Worm (Caenorhabditis elegans) whole organism, mixed stage, embryonic: Measurements from ENCODE around the gene zipt-2.2.

ENCODE experiments used
- bed-3 ChIP-seq: fragments of 200-800 bp; sonication (Bioruptor generic); optimal IDR thresholded peaks from 3 replicates; lab custom pipeline; 2018; ENCODE audit warnings: mild to moderate bottlenecking, missing genetic modification characterization, moderate library complexity, missing compliant biosample characterization
- lin-13 ChIP-seq: fragments of 150-350 bp; optimal IDR thresholded peaks from 2 replicates; lab custom pipeline; 2014; ENCODE audit warnings: missing biosample characterization, missing genetic modification characterization
- nhr-237 ChIP-seq: fragments of 150-350 bp; optimal IDR thresholded peaks from 2 replicates; lab custom pipeline; 2014; ENCODE audit warnings: missing biosample characterization, missing genetic modification characterization
- nhr-28 ChIP-seq: fragments of 150-350 bp; optimal IDR thresholded peaks from 2 replicates; lab custom pipeline; 2014; ENCODE audit warnings: missing biosample characterization, missing genetic modification characterization
- nhr-76 ChIP-seq: sonication (generic microtip); optimal IDR thresholded peaks from 2 replicates; lab custom pipeline; 2017; ENCODE audit warnings: missing biosample characterization, missing genetic modification characterization
- tbx-8 ChIP-seq: fragments of 200-800 bp; sonication (Bioruptor generic); optimal IDR thresholded peaks from 2 replicates; lab custom pipeline; 2018; ENCODE audit warnings: mild to moderate bottlenecking, missing genetic modification characterization, moderate library complexity, missing compliant biosample characterization
- unc-62 ChIP-seq: fragments of 150-350 bp; optimal IDR thresholded peaks from 2 replicates; lab custom pipeline; 2014; ENCODE audit warnings: missing biosample characterization, missing genetic modification reagents, missing genetic modification characterization
- ztf-11 ChIP-seq: fragments of 150-350 bp; optimal IDR thresholded peaks from 2 replicates; lab custom pipeline; 2014; ENCODE audit warnings: missing biosample characterization, missing genetic modification characterization

DNA sequence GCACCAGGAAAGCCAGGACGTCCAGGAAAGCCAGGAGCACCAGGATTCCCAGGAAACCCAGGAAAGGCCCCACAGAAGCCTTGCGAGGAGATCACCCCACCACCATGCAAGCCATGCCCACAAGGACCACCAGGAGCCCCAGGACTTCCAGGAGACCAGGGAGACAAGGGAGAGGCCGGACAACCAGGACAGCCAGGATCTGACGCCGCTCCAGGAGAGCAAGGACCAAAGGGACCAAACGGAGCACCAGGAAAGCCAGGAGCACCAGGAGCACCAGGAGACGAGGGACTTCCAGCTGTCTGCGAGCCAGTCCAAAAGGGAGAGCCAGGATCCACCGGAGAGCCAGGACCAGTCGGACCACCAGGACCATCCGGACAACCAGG lies 851 bp upstream of the zipt-2.2 start:
- TF ChIP-seq tbx-8 (GFP tag; lab: Kevin White, UChicago), result no peak
- no peak for TF ChIP-seq unc-62
- TF ChIP-seq bed-3, result no peak
- no peak for TF ChIP-seq nhr-28
- no peak for TF ChIP-seq nhr-76 (tag; lab: Kevin White, UChicago)
- TF ChIP-seq nhr-237 (tag; lab: Kevin White, UChicago), result no peak
- TF ChIP-seq lin-13 (tag; lab: Kevin White, UChicago), result no peak
- TF ChIP-seq ztf-11 (tag; lab: Kevin White, UChicago), result no peak
